Fruit fly (Drosophila melanogaster) whole organism, pupa: ENCODE results near the gene CG1304.
A peak's percentile ranks its signal among the peaks of the same experiment; 100 is the strongest.

Experiments
- CG10348 ChIP-seq: fragments of 200-800 bp; sonication (Bioruptor generic); IDR thresholded peaks from 2 replicates; pipeline ENCODE4 v1.3.6; 2022; ENCODE audit warnings: missing biosample characterization, missing genetic modification characterization
- CG12605 ChIP-seq: fragments of 200-800 bp; sonication (Bioruptor generic); IDR thresholded peaks from 2 replicates; pipeline ENCODE4 v1.3.6; 2022; ENCODE audit warnings: missing biosample characterization, missing genetic modification characterization
- CG13204 ChIP-seq: fragments of 200-800 bp; sonication (Bioruptor generic); optimal IDR thresholded peaks from 2 replicates; lab custom pipeline; 2018; ENCODE audit warnings: missing biosample characterization, mild to moderate bottlenecking, missing genetic modification characterization, moderate library complexity
- CG14655 ChIP-seq: fragments of 200-800 bp; sonication (Bioruptor generic); optimal IDR thresholded peaks from 3 replicates; lab custom pipeline; 2017; ENCODE audit warnings: mild to moderate bottlenecking, missing biosample characterization, missing genetic modification reagents, missing genetic modification characterization
- CG15710 ChIP-seq: fragments of 200-800 bp; sonication (Bioruptor generic); optimal IDR thresholded peaks from 2 replicates; lab custom pipeline; 2018; ENCODE audit warnings: missing biosample characterization, mild to moderate bottlenecking, missing genetic modification characterization, moderate library complexity
- CG17806 ChIP-seq: fragments of 200-800 bp; sonication (Bioruptor generic); optimal IDR thresholded peaks from 2 replicates; lab custom pipeline; 2018; ENCODE audit warnings: missing biosample characterization, mild to moderate bottlenecking, missing genetic modification characterization, moderate library complexity
- CG32121 ChIP-seq: fragments of 200-800 bp; sonication (Bioruptor generic); IDR thresholded peaks from 2 replicates; pipeline ENCODE4 v1.3.6; 2022; ENCODE audit warnings: missing biosample characterization, missing genetic modification characterization
- CG34367 ChIP-seq: fragments of 200-800 bp; sonication (Bioruptor generic); optimal IDR thresholded peaks from 2 replicates; lab custom pipeline; 2018; ENCODE audit warnings: missing biosample characterization, mild to moderate bottlenecking, missing genetic modification characterization
- CG4496 ChIP-seq: fragments of 200-800 bp; sonication (Bioruptor generic); IDR thresholded peaks from 3 replicates; pipeline ENCODE4 v1.3.6; 2022; ENCODE audit warnings: missing biosample characterization, missing genetic modification characterization
- CG8159 ChIP-seq: fragments of 200-800 bp; sonication (Bioruptor generic); optimal IDR thresholded peaks from 3 replicates; lab custom pipeline; 2018; ENCODE audit warnings: missing biosample characterization, mild to moderate bottlenecking, missing genetic modification characterization, moderate library complexity
- CG8301 ChIP-seq: fragments of 200-800 bp; sonication (Bioruptor generic); optimal IDR thresholded peaks from 2 replicates; lab custom pipeline; 2018; ENCODE audit warnings: missing biosample characterization, mild to moderate bottlenecking, missing genetic modification characterization
- D1 ChIP-seq: fragments of 200-800 bp; sonication (Bioruptor generic); optimal IDR thresholded peaks from 2 replicates; lab custom pipeline; 2018; ENCODE audit warnings: missing biosample characterization, mild to moderate bottlenecking, missing genetic modification characterization, moderate library complexity
- EcR ChIP-seq: fragments of 200-800 bp; sonication (Bioruptor generic); optimal IDR thresholded peaks from 3 replicates; lab custom pipeline; 2019; ENCODE audit warnings: missing biosample characterization, missing genetic modification characterization, mild to moderate bottlenecking, moderate library complexity, missing genetic modification reagents
- Ets98B ChIP-seq: fragments of 200-800 bp; sonication (Bioruptor generic); IDR thresholded peaks from 2 replicates; pipeline ENCODE4 v1.3.6; 2022; ENCODE audit warnings: missing biosample characterization, missing genetic modification characterization
- Pif1A ChIP-seq: fragments of 200-800 bp; sonication (Bioruptor generic); optimal IDR thresholded peaks from 3 replicates; lab custom pipeline; 2016; ENCODE audit warnings: missing biosample characterization, missing genetic modification characterization
- Pif1B ChIP-seq: fragments of 200-800 bp; sonication (Bioruptor generic); optimal IDR thresholded peaks from 3 replicates; lab custom pipeline; 2016; ENCODE audit warnings: missing biosample characterization, missing genetic modification characterization
- Snoo ChIP-seq: fragments of 200-800 bp; sonication (Bioruptor generic); optimal IDR thresholded peaks from 3 replicates; lab custom pipeline; 2017; ENCODE audit warnings: missing biosample characterization, mild to moderate bottlenecking, missing genetic modification characterization, inconsistent platforms
- fd96Ca ChIP-seq: fragments of 200-800 bp; sonication (Bioruptor generic); IDR thresholded peaks from 3 replicates; pipeline ENCODE4 v1.3.6; 2022; ENCODE audit warnings: missing biosample characterization, missing genetic modification characterization
- gl ChIP-seq: fragments of 200-800 bp; sonication (Bioruptor generic); optimal IDR thresholded peaks from 2 replicates; lab custom pipeline; 2018; ENCODE audit warnings: missing biosample characterization, mild to moderate bottlenecking, missing genetic modification characterization
- rn ChIP-seq: fragments of 200-800 bp; sonication (Bioruptor generic); IDR thresholded peaks from 2 replicates; pipeline ENCODE4 v1.3.6; 2022; ENCODE audit warnings: missing biosample characterization, missing genetic modification characterization

The CG1304 gene

DNA sequence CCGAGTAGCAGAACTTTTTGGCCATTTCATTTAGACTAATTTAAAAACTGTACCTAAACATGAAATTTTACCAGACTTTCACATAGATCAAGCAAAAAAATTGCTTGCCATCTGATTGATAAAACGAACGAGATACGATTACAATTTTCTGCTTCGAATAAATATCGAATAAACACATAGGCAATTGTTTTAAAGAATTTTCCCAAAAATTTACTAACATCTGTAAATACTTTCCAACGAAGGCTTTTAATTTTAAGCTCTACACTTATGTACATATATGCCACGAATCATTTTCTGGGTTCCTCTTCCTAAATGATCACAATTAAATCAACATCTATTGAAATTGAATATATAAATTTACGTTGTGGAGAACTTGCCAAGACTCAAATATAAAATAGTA lies 31.8 kb downstream of the CG1304 start, which contains the start of gene CG11227:
TSS of gene CG11227 (minus strand) at position 101 of the 400 bp plus-strand sequence.
- TF ChIP-seq CG17806 (tag; lab: Kevin White, UChicago), result no peak
- TF ChIP-seq rn (GFP tag; lab: Robert Waterston, UW), result no peak
- no peak for TF ChIP-seq CG8301 (tag; lab: Kevin White, UChicago)
- TF ChIP-seq Pif1A, result no peak
- no peak for TF ChIP-seq Snoo (tag; lab: Kevin White, UChicago)
- TF ChIP-seq fd96Ca (GFP tag; lab: Robert Waterston, UW), result no peak
- no peak for TF ChIP-seq EcR (GFP tag; lab: Kevin White, UChicago)
- TF ChIP-seq CG15710 (tag; lab: Kevin White, UChicago), result no peak
- TF ChIP-seq CG10348 (GFP tag; lab: Robert Waterston, UW), result no peak
- no peak for TF ChIP-seq Pif1B (GFP tag; lab: Kevin White, UChicago)
- TF ChIP-seq CG4496 (GFP tag; lab: Robert Waterston, UW), result no peak
- no peak for TF ChIP-seq CG8159 (tag; lab: Kevin White, UChicago)
- TF ChIP-seq CG12605 (GFP tag; lab: Robert Waterston, UW), result no peak

DNA sequence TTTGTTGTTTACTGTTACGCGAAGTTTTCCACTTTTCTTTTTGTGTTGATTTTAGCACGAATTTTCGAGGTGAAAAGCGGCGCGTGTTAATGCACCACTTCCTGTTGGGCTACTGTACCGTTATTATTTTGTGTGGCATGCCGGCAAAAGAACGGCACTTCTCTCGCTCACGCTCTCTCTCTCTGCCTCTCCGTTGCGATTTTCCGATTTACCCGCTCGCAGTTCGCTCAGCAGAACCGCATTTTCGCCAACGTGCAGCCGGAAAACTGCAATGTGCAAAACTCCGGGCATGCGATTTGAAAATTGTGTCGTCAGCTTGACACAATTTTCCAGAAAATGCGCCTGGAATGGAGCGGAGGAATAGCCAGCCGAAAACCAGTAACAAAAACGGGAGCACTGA lies 38.3 kb downstream of the CG1304 start, which contains the start of gene shakB:
TSS of gene shakB (minus strand) at position 101 of the 400 bp plus-strand sequence.
- TF ChIP-seq CG34367 (tag; lab: Kevin White, UChicago), result no peak
- no peak for TF ChIP-seq CG13204 (GFP tag; lab: Kevin White, UChicago)
- no peak for TF ChIP-seq Ets98B (GFP tag; lab: Robert Waterston, UW)
- TF ChIP-seq CG17806 (tag; lab: Kevin White, UChicago), result no peak
- TF ChIP-seq CG10348 (GFP tag; lab: Robert Waterston, UW), result no peak
- TF ChIP-seq D1 (tag; lab: Kevin White, UChicago), result no peak
- TF ChIP-seq CG32121, result no peak
- TF ChIP-seq CG8159 (tag; lab: Kevin White, UChicago), result no peak
- TF ChIP-seq CG15710 (tag; lab: Kevin White, UChicago), result no peak
- TF ChIP-seq CG14655 (GFP tag; lab: Kevin White, UChicago), result no peak
- no peak for TF ChIP-seq CG4496 (GFP tag; lab: Robert Waterston, UW)
- TF ChIP-seq Pif1B (GFP tag; lab: Kevin White, UChicago), result no peak
- TF ChIP-seq rn (GFP tag; lab: Robert Waterston, UW), result no peak
- TF ChIP-seq CG8301 (tag; lab: Kevin White, UChicago), result no peak
- TF ChIP-seq gl (tag; lab: Kevin White, UChicago), result no peak

DNA sequence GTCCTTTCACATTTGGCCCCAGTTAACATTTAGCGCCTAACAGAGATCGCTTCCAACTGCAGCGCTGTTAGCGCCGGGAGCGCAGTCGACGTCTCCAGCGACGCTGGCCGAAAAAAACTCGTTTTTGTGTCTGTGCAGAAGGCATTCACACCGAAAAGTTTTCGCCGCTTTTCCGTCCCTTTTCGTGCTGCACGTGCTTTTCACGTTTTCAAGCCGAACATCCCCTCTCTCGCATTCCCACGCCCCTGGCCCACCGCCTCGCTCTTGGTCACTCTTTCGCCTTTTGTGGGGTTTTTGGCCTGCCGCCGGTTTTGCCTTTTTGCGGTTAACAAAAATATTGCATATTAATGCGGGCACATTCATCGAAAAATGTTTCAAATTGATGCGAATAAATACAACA lies 39.4 kb downstream of the CG1304 start:
- no peak for TF ChIP-seq EcR (GFP tag; lab: Kevin White, UChicago)
- TF ChIP-seq rn (GFP tag; lab: Robert Waterston, UW), result no peak
- no peak for TF ChIP-seq Pif1A
- no peak for TF ChIP-seq CG15710 (tag; lab: Kevin White, UChicago)
- no peak for TF ChIP-seq CG10348 (GFP tag; lab: Robert Waterston, UW)

DNA sequence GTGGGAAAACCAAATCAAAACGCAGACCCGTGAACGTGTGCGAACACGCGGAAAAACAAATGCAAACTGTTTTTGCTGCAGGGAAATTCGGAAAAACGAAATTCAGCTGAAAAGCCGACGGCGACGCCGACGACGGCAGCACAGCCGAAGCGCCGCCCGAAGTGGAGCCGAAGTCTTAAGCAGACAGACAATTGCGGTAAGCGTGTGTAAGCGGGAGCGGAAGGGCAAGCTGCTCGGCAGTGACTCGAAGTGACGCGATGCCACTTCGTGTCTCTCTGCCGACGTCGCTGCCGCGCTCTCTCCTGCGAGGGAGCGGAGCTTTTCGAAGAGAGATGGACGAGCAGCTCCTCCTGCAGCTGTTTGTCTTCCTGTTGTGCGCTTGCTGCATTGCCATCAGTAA lies 40.3 kb downstream of the CG1304 start:
- no peak for TF ChIP-seq EcR (GFP tag; lab: Kevin White, UChicago)
- TF ChIP-seq CG4496 (GFP tag; lab: Robert Waterston, UW), result 0 out of 3 replicates have a peak, but pooled peaks have one; percentile 38
- TF ChIP-seq, all 21 proteins: peak for 1

DNA sequence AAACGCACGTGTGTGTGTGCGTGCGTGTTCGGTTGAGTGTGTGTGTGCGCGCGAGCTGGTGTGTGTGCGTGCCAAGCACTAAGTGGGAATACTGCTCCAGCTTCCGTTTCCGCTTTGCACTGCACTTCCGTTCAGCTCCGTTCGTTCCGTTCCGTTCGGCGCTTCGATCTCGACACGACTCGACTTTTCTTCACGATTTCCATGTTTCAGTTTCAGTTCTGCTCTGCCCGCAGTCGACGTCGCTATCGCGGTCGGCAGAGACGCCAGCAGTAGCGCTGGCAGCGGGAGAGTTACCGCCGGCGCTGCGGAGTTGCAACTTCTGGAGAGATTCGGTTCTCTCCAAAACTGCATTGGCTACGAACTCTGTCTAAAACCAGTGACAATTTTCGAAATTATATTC lies 41.4 kb downstream of the CG1304 start:
- no peak for TF ChIP-seq CG4496 (GFP tag; lab: Robert Waterston, UW)
- TF ChIP-seq CG14655 (GFP tag; lab: Kevin White, UChicago), result no peak
- no peak for TF ChIP-seq CG8159 (tag; lab: Kevin White, UChicago)
- no peak for TF ChIP-seq Ets98B (GFP tag; lab: Robert Waterston, UW)
- TF ChIP-seq rn (GFP tag; lab: Robert Waterston, UW), result no peak
- no peak for TF ChIP-seq CG15710 (tag; lab: Kevin White, UChicago)
- no peak for TF ChIP-seq CG12605 (GFP tag; lab: Robert Waterston, UW)
- TF ChIP-seq CG10348 (GFP tag; lab: Robert Waterston, UW), result no peak
- TF ChIP-seq gl (tag; lab: Kevin White, UChicago), result no peak
- no peak for TF ChIP-seq Pif1A
- TF ChIP-seq CG8301 (tag; lab: Kevin White, UChicago), result no peak
- TF ChIP-seq fd96Ca (GFP tag; lab: Robert Waterston, UW), result no peak
- no peak for TF ChIP-seq Pif1B (GFP tag; lab: Kevin White, UChicago)
- no peak for TF ChIP-seq CG13204 (GFP tag; lab: Kevin White, UChicago)
- TF ChIP-seq CG34367 (tag; lab: Kevin White, UChicago), result no peak

DNA sequence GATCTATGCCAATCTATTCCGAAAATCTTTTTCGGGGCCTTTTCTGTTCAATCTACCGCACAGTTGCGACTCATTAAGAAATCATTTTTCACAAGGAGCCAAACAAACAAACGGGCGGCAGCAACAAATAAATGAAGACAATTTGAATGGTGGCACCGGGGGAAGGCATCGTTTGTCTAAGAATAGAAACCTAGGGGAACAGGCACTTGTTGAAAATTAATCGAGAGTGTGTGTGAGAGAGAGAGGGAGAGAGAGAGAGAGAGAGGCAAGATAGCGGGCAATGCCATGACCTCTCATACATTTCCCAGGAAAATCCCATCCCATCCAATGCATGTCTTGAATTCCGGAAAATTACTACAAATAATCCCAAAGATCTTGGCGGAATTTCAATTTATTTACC lies 48.8 kb downstream of the CG1304 start:
- TF ChIP-seq CG34367 (tag; lab: Kevin White, UChicago) (no peak), D1 (tag; lab: Kevin White, UChicago) (no peak), CG4496 (GFP tag; lab: Robert Waterston, UW) (no peak), CG17806 (tag; lab: Kevin White, UChicago) (no peak), EcR (GFP tag; lab: Kevin White, UChicago) (no peak), Pif1B (GFP tag; lab: Kevin White, UChicago) (no peak), fd96Ca (GFP tag; lab: Robert Waterston, UW) (no peak), Pif1A (no peak), CG10348 (GFP tag; lab: Robert Waterston, UW) (no peak), Snoo (tag; lab: Kevin White, UChicago) (no peak), CG14655 (GFP tag; lab: Kevin White, UChicago) (no peak), CG12605 (GFP tag; lab: Robert Waterston, UW) (no peak)
